Worm (Caenorhabditis elegans) whole organism, late embryonic: ENCODE measurements around the gene metr-1.

ENCODE experiments used
- F13H6.1 ChIP-seq: sonication (generic microtip); optimal IDR thresholded peaks from 2 replicates; lab custom pipeline; 2016; ENCODE audit warnings: missing genetic modification characterization, missing compliant biosample characterization
- ceh-14 ChIP-seq: sonication (generic microtip); optimal IDR thresholded peaks from 2 replicates; lab custom pipeline; 2016; ENCODE audit warnings: missing genotype, missing genetic modification characterization, missing compliant biosample characterization
- ceh-45 ChIP-seq: fragments of 200-800 bp; sonication (Bioruptor generic); IDR thresholded peaks from 2 replicates; pipeline ENCODE4 v1.3.6; 2022; ENCODE audit warnings: missing genetic modification reagents, missing genetic modification characterization, missing compliant biosample characterization
- ceh-6 ChIP-seq: fragments of 200-800 bp; sonication (Bioruptor generic); optimal IDR thresholded peaks from 2 replicates; lab custom pipeline; 2018; ENCODE audit warnings: mild to moderate bottlenecking, missing genetic modification characterization, missing compliant biosample characterization
- elt-2 ChIP-seq: sonication (generic microtip); optimal IDR thresholded peaks from 2 replicates; lab custom pipeline; 2016; ENCODE audit warnings: missing genetic modification reagents, missing genetic modification characterization, missing compliant biosample characterization
- ets-4 ChIP-seq: sonication (generic microtip); optimal IDR thresholded peaks from 2 replicates; lab custom pipeline; 2016; ENCODE audit warnings: missing genetic modification characterization, missing compliant biosample characterization
- fkh-10 ChIP-seq: fragments of 150-350 bp; optimal IDR thresholded peaks from 2 replicates; lab custom pipeline; 2014; ENCODE audit warnings: missing biosample characterization, missing genetic modification reagents, missing genetic modification characterization
- lin-11 ChIP-seq: fragments of 200-800 bp; sonication (Bioruptor generic); optimal IDR thresholded peaks from 2 replicates; lab custom pipeline; 2018; ENCODE audit warnings: mild to moderate bottlenecking, missing genetic modification characterization, missing compliant biosample characterization
- mec-3 ChIP-seq: sonication (generic microtip); optimal IDR thresholded peaks from 2 replicates; lab custom pipeline; 2016; ENCODE audit warnings: borderline replicate concordance, missing genetic modification characterization, missing compliant biosample characterization
- nhr-11 ChIP-seq: fragments of 150-350 bp; optimal IDR thresholded peaks from 2 replicates; lab custom pipeline; 2014; ENCODE audit warnings: missing biosample characterization, missing genetic modification characterization
- pag-3 ChIP-seq: sonication (generic microtip); optimal IDR thresholded peaks from 2 replicates; lab custom pipeline; 2016; ENCODE audit warnings: missing compliant biosample characterization, missing genetic modification characterization, borderline replicate concordance
- pha-4 ChIP-seq: fragments of 150-350 bp; optimal IDR thresholded peaks from 2 replicates; lab custom pipeline; 2018; ENCODE audit warnings: missing biosample characterization, missing genetic modification reagents, missing genetic modification characterization
- unc-55 ChIP-seq: sonication (generic microtip); optimal IDR thresholded peaks from 2 replicates; lab custom pipeline; 2017; ENCODE audit warnings: missing biosample characterization, missing genetic modification reagents, missing genetic modification characterization

ce11 chrII:10970625-10971024 is 44.3 kb downstream of the metr-1 start:
- TF ChIP-seq lin-11: no peak
- no peak for TF ChIP-seq F13H6.1 (tag; lab: Kevin White, UChicago)
- no peak for TF ChIP-seq ceh-45 (GFP tag; lab: Robert Waterston, UW)
- TF ChIP-seq ets-4 (tag; lab: Kevin White, UChicago): no peak
- TF ChIP-seq mec-3 (tag; lab: Kevin White, UChicago): no peak
- no peak for TF ChIP-seq unc-55 (GFP tag; lab: Kevin White, UChicago)
- no peak for TF ChIP-seq pag-3 (tag; lab: Kevin White, UChicago)
- TF ChIP-seq nhr-11 (tag; lab: Kevin White, UChicago): no peak
- TF ChIP-seq pha-4 (tag; lab: Kevin White, UChicago): no peak
- no peak for TF ChIP-seq elt-2
- TF ChIP-seq ceh-6 (GFP tag; lab: Kevin White, UChicago): no peak
- TF ChIP-seq fkh-10 (GFP tag; lab: Kevin White, UChicago): no peak
- no peak for TF ChIP-seq ceh-14 (tag; lab: Kevin White, UChicago)
